Fruit fly (Drosophila melanogaster): ENCODE measurements around the gene CG17028.

DNA sequence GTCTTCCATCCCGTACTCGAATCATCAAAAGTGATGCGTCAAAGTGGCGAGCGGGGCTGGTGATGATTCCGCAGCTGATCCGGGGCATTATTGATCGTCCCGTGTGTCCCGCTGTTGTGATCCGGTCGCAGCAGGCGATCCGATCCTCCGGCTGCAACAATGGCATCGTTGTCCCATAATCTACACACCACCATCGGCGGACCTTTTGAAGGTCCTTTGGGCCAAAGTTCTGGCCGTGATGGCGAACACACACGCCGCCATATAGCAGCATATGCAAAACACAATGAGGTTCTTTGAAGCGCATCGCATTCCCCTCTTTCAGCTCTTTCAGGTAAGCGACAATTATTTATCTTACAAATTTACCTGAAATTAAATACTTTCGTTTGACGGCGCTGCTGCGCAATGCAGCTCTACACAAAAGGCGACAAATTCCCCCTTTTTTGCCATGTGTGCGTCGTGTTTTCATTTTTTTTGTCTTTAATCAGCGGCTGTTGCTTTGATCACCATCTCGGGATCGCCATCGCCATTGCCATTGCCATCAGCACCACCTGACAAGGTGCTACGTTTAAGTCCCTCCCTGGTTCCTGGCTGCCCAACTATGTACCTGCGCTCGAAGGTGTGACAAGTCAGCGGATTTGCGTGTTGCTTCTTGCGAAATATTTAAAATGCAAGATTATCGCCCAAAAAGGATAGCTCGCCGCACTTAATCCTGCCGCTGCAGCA is 39.4 kb downstream of the CG17028 start:
- no peak for TF ChIP-seq psq (optimal IDR thresholded peaks at IDR 0.05)
- TF ChIP-seq Myc (optimal IDR thresholded peaks at IDR 0.05), result no peak
- TF ChIP-seq Sin3A (optimal IDR thresholded peaks at IDR 0.05), result no peak
- TF ChIP-seq insv (optimal IDR thresholded peaks at IDR 0.05), result no peak
- no peak for TF ChIP-seq h (optimal IDR thresholded peaks at IDR 0.05)
